Fruit fly (Drosophila melanogaster) whole organism, adult: Measurements from ENCODE around the gene CG13998.

Experiments
- CG11617 ChIP-seq: fragments of 200-800 bp; sonication (Bioruptor generic); optimal IDR thresholded peaks from 2 replicates; lab custom pipeline; 2017; ENCODE audit warnings: mild to moderate bottlenecking, missing biosample characterization, missing genetic modification reagents, missing genetic modification characterization
- CG12768 ChIP-seq: fragments of 200-800 bp; sonication (Bioruptor generic); optimal IDR thresholded peaks from 2 replicates; lab custom pipeline; 2017; ENCODE audit warnings: missing biosample characterization, missing genetic modification characterization, mild to moderate bottlenecking, moderate library complexity, missing genetic modification reagents
- CG14711 ChIP-seq: fragments of 200-800 bp; sonication (Bioruptor generic); optimal IDR thresholded peaks from 2 replicates; lab custom pipeline; 2018; ENCODE audit warnings: missing biosample characterization, mild to moderate bottlenecking, missing genetic modification characterization, moderate library complexity
- CG1620 ChIP-seq: fragments of 200-800 bp; sonication (Bioruptor generic); optimal IDR thresholded peaks from 2 replicates; lab custom pipeline; 2016; ENCODE audit warnings: missing biosample characterization, missing genetic modification characterization
- CG33017 ChIP-seq: fragments of 200-800 bp; sonication (Bioruptor generic); optimal IDR thresholded peaks from 2 replicates; lab custom pipeline; 2018; ENCODE audit warnings: missing biosample characterization, mild to moderate bottlenecking, missing genetic modification characterization, moderate library complexity
- CG5204 ChIP-seq: fragments of 200-800 bp; sonication (Bioruptor generic); optimal IDR thresholded peaks from 2 replicates; lab custom pipeline; 2016; ENCODE audit warnings: missing biosample characterization, missing genetic modification characterization
- CG7045 ChIP-seq: fragments of 200-800 bp; sonication (Bioruptor generic); optimal IDR thresholded peaks from 2 replicates; lab custom pipeline; 2017; ENCODE audit warnings: missing biosample characterization, mild to moderate bottlenecking, missing genetic modification characterization
- CG7101 ChIP-seq: fragments of 200-800 bp; sonication (Bioruptor generic); optimal IDR thresholded peaks from 2 replicates; lab custom pipeline; 2018; ENCODE audit warnings: missing biosample characterization, mild to moderate bottlenecking, missing genetic modification characterization, moderate library complexity
- Clk ChIP-seq: fragments of 200-800 bp; sonication (Bioruptor generic); optimal IDR thresholded peaks from 2 replicates; lab custom pipeline; 2017; ENCODE audit warnings: missing biosample characterization, missing genetic modification characterization
- Crg-1 ChIP-seq: fragments of 200-800 bp; sonication (Bioruptor generic); optimal IDR thresholded peaks from 2 replicates; lab custom pipeline; 2016; ENCODE audit warnings: missing biosample characterization, missing genetic modification characterization
- Hr96 ChIP-seq: fragments of 200-800 bp; sonication (Bioruptor generic); optimal IDR thresholded peaks from 2 replicates; lab custom pipeline; 2016; ENCODE audit warnings: missing biosample characterization, missing genetic modification characterization
- Mnt ChIP-seq: fragments of 200-800 bp; sonication (Bioruptor generic); optimal IDR thresholded peaks from 2 replicates; lab custom pipeline; 2016; ENCODE audit warnings: missing biosample characterization, mild to moderate bottlenecking, missing genetic modification characterization
- bab1 ChIP-seq: fragments of 200-800 bp; sonication (Bioruptor generic); optimal IDR thresholded peaks from 3 replicates; lab custom pipeline; 2019; ENCODE audit warnings: missing biosample characterization, mild to moderate bottlenecking, missing genetic modification characterization, moderate library complexity
- cic ChIP-seq: fragments of 200-800 bp; sonication (Bioruptor generic); optimal IDR thresholded peaks from 2 replicates; lab custom pipeline; 2017; ENCODE audit warnings: missing biosample characterization, mild to moderate bottlenecking, missing genetic modification characterization, moderate library complexity
- cnc ChIP-seq, 2 experiments: fragments of >200 bp; optimal IDR thresholded peaks; 2 replicates each; lab custom pipeline; 2017
- kay ChIP-seq: fragments of 200-800 bp; sonication (Bioruptor generic); peaks from one replicate; lab custom pipeline; 2016; ENCODE audit warnings: missing biosample characterization, missing genetic modification characterization, borderline replicate concordance
- ovo ChIP-seq: fragments of 200-800 bp; sonication (Bioruptor generic); optimal IDR thresholded peaks from 2 replicates; lab custom pipeline; 2016; ENCODE audit warnings: missing biosample characterization, missing genetic modification characterization
- pad ChIP-seq: fragments of 200-800 bp; sonication (Bioruptor generic); optimal IDR thresholded peaks from 3 replicates; lab custom pipeline; 2017; ENCODE audit warnings: missing biosample characterization, missing genetic modification characterization, mild to moderate bottlenecking, moderate library complexity, missing genetic modification reagents
- tj ChIP-seq: fragments of 200-800 bp; sonication (Bioruptor generic); optimal IDR thresholded peaks from 3 replicates; lab custom pipeline; 2017; ENCODE audit warnings: missing biosample characterization, mild to moderate bottlenecking, missing genetic modification characterization, moderate library complexity
- toe ChIP-seq: fragments of 200-800 bp; sonication (Bioruptor generic); optimal IDR thresholded peaks from 2 replicates; lab custom pipeline; 2016; ENCODE audit warnings: missing biosample characterization, missing genetic modification characterization

The CG13998 gene

DNA sequence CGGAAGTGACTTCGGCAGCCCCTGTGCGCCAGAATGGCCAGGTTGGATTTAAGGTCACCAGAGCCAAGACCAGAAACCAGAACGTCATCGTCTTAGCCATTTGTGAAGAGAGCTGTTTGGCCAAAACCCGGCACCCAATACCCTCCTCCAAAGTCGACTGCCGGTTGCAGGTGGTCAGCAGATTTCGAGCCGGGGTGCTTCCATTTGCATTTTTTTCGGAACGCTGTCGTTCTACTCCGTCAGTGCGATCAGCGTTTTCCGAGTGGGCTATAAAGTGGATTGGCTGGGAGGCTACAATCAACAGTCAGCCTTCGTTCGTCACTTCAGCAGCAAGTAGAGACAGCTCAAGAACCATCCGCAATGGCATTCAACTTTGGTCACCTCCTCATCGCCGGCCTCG lies at the start of gene CG13998, which contains the start of gene Vm26Ab:
TSS of gene CG13998 (minus strand) at position 114 of the 400 bp plus-strand sequence.
TSS of gene Vm26Ab (plus strand) at position 299 of the 400 bp plus-strand sequence.
- TF ChIP-seq tj (GFP tag; lab: Kevin White, UChicago) = peak; percentile 99
- TF ChIP-seq bab1 (GFP tag; lab: Kevin White, UChicago) = no peak

dm6 chr2L:6000065-6000464 lies 43.4 kb upstream of the CG13998 start, which contains the start of gene Tsp26A:
TSS of gene Tsp26A (plus strand) at chr2L:6000228.
- TF ChIP-seq toe (no peak), kay (no peak)

DNA sequence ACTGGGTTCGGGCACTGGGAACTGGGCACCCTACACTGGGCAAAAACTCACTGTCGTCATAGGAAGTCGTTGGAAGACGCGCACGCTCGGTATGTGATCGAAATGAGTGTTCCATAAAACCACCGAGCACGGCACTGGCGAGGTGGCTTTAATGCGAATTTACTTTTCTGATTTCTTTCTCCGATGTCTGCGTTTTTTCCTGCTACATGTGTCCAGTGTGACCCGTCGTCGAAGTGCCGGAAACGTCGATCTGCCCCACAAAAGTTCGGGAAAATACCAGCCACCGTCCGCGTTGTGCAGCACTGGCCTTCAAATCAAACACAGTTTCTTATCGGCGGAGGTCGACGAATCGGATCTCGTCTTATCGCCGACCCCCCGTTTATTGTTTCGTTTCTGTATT lies 42.6 kb upstream of the CG13998 start, which contains the start of gene Kdm5:
TSS of gene Kdm5 (minus strand) at position 255 of the 400 bp plus-strand sequence.
- TF ChIP-seq ovo (GFP tag; lab: Kevin White, UChicago) (no peak), bab1 (GFP tag; lab: Kevin White, UChicago) (peak; percentile 38), tj (GFP tag; lab: Kevin White, UChicago) (peak; percentile 10), kay (no peak), CG14711 (peak; percentile 32), CG1620 (GFP tag; lab: Kevin White, UChicago) (peak; percentile 28), CG7101 (tag; lab: Kevin White, UChicago) (peak; percentile 66), cic (GFP tag; lab: Kevin White, UChicago) (peak; percentile 32), CG12768 (GFP tag; lab: Kevin White, UChicago) (peak; percentile 24), Crg-1 (GFP tag; lab: Kevin White, UChicago) (peak; percentile 72), pad (peak; percentile 40), Clk (GFP tag; lab: Kevin White, UChicago) (peak; percentile 8), CG7045 (no peak), cnc (optimal IDR thresholded peaks at IDR 0.05; lab: Kevin White, UChicago) (no peak), CG33017 (tag; lab: Kevin White, UChicago) (peak; percentile 39), Mnt (peak; percentile 76)

- no peak for TF ChIP-seq CG11617 (GFP tag; lab: Kevin White, UChicago)
- TF ChIP-seq CG12768 (GFP tag; lab: Kevin White, UChicago) = no peak
- no peak for TF ChIP-seq tj (GFP tag; lab: Kevin White, UChicago)
- no peak for TF ChIP-seq CG7101 (tag; lab: Kevin White, UChicago)
- no peak for TF ChIP-seq pad
- TF ChIP-seq Crg-1 (GFP tag; lab: Kevin White, UChicago) = no peak
- TF ChIP-seq cic (GFP tag; lab: Kevin White, UChicago) = no peak
- no peak for TF ChIP-seq Mnt
- TF ChIP-seq toe = no peak
- no peak for TF ChIP-seq CG5204 (GFP tag; lab: Kevin White, UChicago)
- TF ChIP-seq kay = no peak
- TF ChIP-seq Hr96 (GFP tag; lab: Kevin White, UChicago) = no peak
- no peak for TF ChIP-seq Clk (GFP tag; lab: Kevin White, UChicago)
- TF ChIP-seq bab1 (GFP tag; lab: Kevin White, UChicago) = no peak
- TF ChIP-seq CG14711 = no peak
- no peak for TF ChIP-seq cnc (optimal IDR thresholded peaks at IDR 0.05; lab: Kevin White, UChicago)
- no peak for TF ChIP-seq CG1620 (GFP tag; lab: Kevin White, UChicago)
- TF ChIP-seq CG7045 = no peak
- no peak for TF ChIP-seq CG33017 (tag; lab: Kevin White, UChicago)
- no peak for TF ChIP-seq ovo (GFP tag; lab: Kevin White, UChicago)
Measured at dm6 chr2L:5998383-5998782, 41.8 kb upstream of the CG13998 start.

DNA sequence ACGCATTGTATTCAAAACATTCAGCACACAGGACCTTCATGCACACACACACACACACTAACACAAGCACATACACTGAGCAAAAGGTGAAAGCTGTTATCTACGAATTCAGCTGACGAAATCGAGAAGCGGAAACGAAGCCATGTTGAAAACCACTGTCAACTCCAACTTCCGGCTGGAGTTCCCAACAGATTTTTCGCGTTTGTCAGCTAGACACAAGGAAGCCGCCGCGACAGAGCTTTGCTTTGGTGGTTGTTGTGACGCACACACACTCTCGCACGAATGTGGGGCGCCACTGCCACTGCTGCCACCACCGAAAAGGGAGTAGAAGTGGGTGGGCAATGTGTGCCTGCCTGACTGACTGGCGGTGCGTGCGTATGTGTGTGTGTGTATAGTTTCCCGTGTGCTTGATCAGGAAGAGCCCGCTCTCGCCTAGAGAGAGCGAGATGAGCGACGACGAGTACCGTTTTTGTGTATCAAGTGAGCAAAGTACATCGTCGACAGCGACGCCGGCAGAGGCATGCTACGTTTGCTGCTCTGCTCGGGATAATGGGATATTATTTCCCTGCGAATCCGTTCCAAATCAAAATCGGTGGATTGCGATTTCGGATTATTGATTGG lies 41.1 kb upstream of the CG13998 start:
- no peak for TF ChIP-seq ovo (GFP tag; lab: Kevin White, UChicago)
- TF ChIP-seq toe = no peak
- no peak for TF ChIP-seq CG5204 (GFP tag; lab: Kevin White, UChicago)
- no peak for TF ChIP-seq CG11617 (GFP tag; lab: Kevin White, UChicago)
- no peak for TF ChIP-seq CG14711
- TF ChIP-seq cic (GFP tag; lab: Kevin White, UChicago) = no peak
- no peak for TF ChIP-seq CG33017 (tag; lab: Kevin White, UChicago)
- TF ChIP-seq Crg-1 (GFP tag; lab: Kevin White, UChicago) = no peak
- TF ChIP-seq pad = no peak
- no peak for TF ChIP-seq CG1620 (GFP tag; lab: Kevin White, UChicago)
- no peak for TF ChIP-seq CG7101 (tag; lab: Kevin White, UChicago)

- TF ChIP-seq CG33017 (tag; lab: Kevin White, UChicago) (no peak), cic (GFP tag; lab: Kevin White, UChicago) (peak; percentile 35), Clk (GFP tag; lab: Kevin White, UChicago) (no peak)
Measured at dm6 chr2L:5990447-5990846, 33.8 kb upstream of the CG13998 start.
